Worm (Caenorhabditis elegans) whole organism, L2 larva: ENCODE data around the gene csr-1.

ENCODE experiments used
- C34F6.9 ChIP-seq: fragments of 150-350 bp; optimal IDR thresholded peaks from 2 replicates; lab custom pipeline; 2014; ENCODE audit warnings: missing biosample characterization, missing genetic modification characterization
- F13H6.1 ChIP-seq: sonication (generic microtip); optimal IDR thresholded peaks from 2 replicates; lab custom pipeline; 2016; ENCODE audit warnings: missing genetic modification characterization, missing compliant biosample characterization
- R02D3.7 ChIP-seq: fragments of 150-350 bp; optimal IDR thresholded peaks from 2 replicates; lab custom pipeline; 2014; ENCODE audit warnings: missing biosample characterization, missing genetic modification characterization
- Y55F3AM.14 ChIP-seq: fragments of 200-800 bp; sonication (Bioruptor generic); optimal IDR thresholded peaks from 2 replicates; lab custom pipeline; 2018; ENCODE audit warnings: mild to moderate bottlenecking, missing genetic modification characterization, missing compliant biosample characterization
- ZK546.5 ChIP-seq: sonication (generic microtip); optimal IDR thresholded peaks from 2 replicates; lab custom pipeline; 2017; ENCODE audit warnings: missing biosample characterization, missing genetic modification characterization
- aly-2 ChIP-seq: fragments of 150-350 bp; optimal IDR thresholded peaks from 2 replicates; lab custom pipeline; 2014; ENCODE audit warnings: missing biosample characterization, missing genetic modification characterization
- ama-1 ChIP-seq: fragments of 150-350 bp; optimal IDR thresholded peaks from 2 replicates; lab custom pipeline; 2018; ENCODE audit warnings: inconsistent platforms
- blmp-1 ChIP-seq: sonication (generic microtip); optimal IDR thresholded peaks from 2 replicates; lab custom pipeline; 2017; ENCODE audit warnings: missing genetic modification characterization, mild to moderate bottlenecking, missing compliant biosample characterization, antibody characterized with exemption, moderate library complexity; ENCODE audit not compliant: insufficient read depth
- ceh-16 ChIP-seq: fragments of 150-350 bp; optimal IDR thresholded peaks from 2 replicates; lab custom pipeline; 2014; ENCODE audit warnings: missing biosample characterization, missing genetic modification characterization
- ceh-82 ChIP-seq: fragments of 150-350 bp; optimal IDR thresholded peaks from 2 replicates; lab custom pipeline; 2014; ENCODE audit warnings: missing biosample characterization, missing genetic modification characterization
- crh-2 ChIP-seq: sonication (generic microtip); optimal IDR thresholded peaks from 2 replicates; lab custom pipeline; 2017; ENCODE audit warnings: missing biosample characterization, missing genetic modification characterization
- egl-27 ChIP-seq: sonication (generic microtip); optimal IDR thresholded peaks from 3 replicates; lab custom pipeline; 2017; ENCODE audit warnings: missing biosample characterization, missing genetic modification reagents, missing genetic modification characterization
- elt-1 ChIP-seq: fragments of 150-350 bp; optimal IDR thresholded peaks from 2 replicates; lab custom pipeline; 2014; ENCODE audit warnings: missing biosample characterization, missing genetic modification characterization
- elt-3 ChIP-seq: sonication (generic microtip); optimal IDR thresholded peaks from 2 replicates; lab custom pipeline; 2017; ENCODE audit warnings: missing biosample characterization, missing genetic modification characterization
- fos-1 ChIP-seq: fragments of 150-350 bp; optimal IDR thresholded peaks from 2 replicates; lab custom pipeline; 2014; ENCODE audit warnings: missing biosample characterization, missing genetic modification characterization
- gmeb-1 ChIP-seq: fragments of 150-350 bp; optimal IDR thresholded peaks from 2 replicates; lab custom pipeline; 2014; ENCODE audit warnings: missing biosample characterization, missing genetic modification characterization
- lin-13 ChIP-seq: fragments of 150-350 bp; optimal IDR thresholded peaks from 2 replicates; lab custom pipeline; 2014; ENCODE audit warnings: missing biosample characterization, missing genetic modification reagents, missing genetic modification characterization
- lin-39 ChIP-seq: fragments of 150-350 bp; optimal IDR thresholded peaks from 2 replicates; lab custom pipeline; 2014; ENCODE audit warnings: missing biosample characterization, missing genetic modification reagents, missing genetic modification characterization
- mab-5 ChIP-seq: fragments of 150-350 bp; optimal IDR thresholded peaks from 2 replicates; lab custom pipeline; 2014; ENCODE audit warnings: missing biosample characterization, missing genetic modification characterization
- mbf-1 ChIP-seq: sonication (generic microtip); optimal IDR thresholded peaks from 2 replicates; lab custom pipeline; 2017; ENCODE audit warnings: missing biosample characterization, missing genetic modification characterization
- mdl-1 ChIP-seq, 2 experiments: fragments of 150-350 bp in 1 of 2; sonication (generic microtip) in 1 of 2; optimal IDR thresholded peaks; 2 replicates each; lab custom pipeline; 2017; ENCODE audit warnings: missing biosample characterization in 2 of 2, missing genetic modification characterization in 2 of 2
- nhr-12 ChIP-seq: fragments of 150-350 bp; optimal IDR thresholded peaks from 2 replicates; lab custom pipeline; 2014; ENCODE audit warnings: missing biosample characterization, missing genetic modification characterization
- nhr-23 ChIP-seq: fragments of 150-350 bp; optimal IDR thresholded peaks from 2 replicates; lab custom pipeline; 2014; ENCODE audit warnings: missing biosample characterization, missing genetic modification reagents, missing genetic modification characterization
- nhr-237 ChIP-seq: fragments of 150-350 bp; optimal IDR thresholded peaks from 2 replicates; lab custom pipeline; 2014; ENCODE audit warnings: missing biosample characterization, missing genetic modification characterization
- nhr-25 ChIP-seq: fragments of 150-350 bp; sonication (generic microtip); optimal IDR thresholded peaks from 3 replicates; lab custom pipeline; 2014; ENCODE audit warnings: missing biosample characterization, missing genetic modification characterization
- peb-1 ChIP-seq: fragments of 150-350 bp; optimal IDR thresholded peaks from 2 replicates; lab custom pipeline; 2014; ENCODE audit warnings: missing biosample characterization, missing genetic modification characterization
- skn-1 ChIP-seq: sonication (generic microtip); optimal IDR thresholded peaks from 2 replicates; lab custom pipeline; 2017; ENCODE audit warnings: missing biosample characterization, missing genetic modification characterization
- sma-3 ChIP-seq: sonication (generic microtip); optimal IDR thresholded peaks from 2 replicates; lab custom pipeline; 2016; ENCODE audit warnings: missing genetic modification reagents, missing genetic modification characterization, missing compliant biosample characterization
- sma-9 ChIP-seq, 2 experiments: fragments of 150-350 bp in 1 of 2; sonication (generic microtip) in 1 of 2; optimal IDR thresholded peaks; 2 replicates each; lab custom pipeline; 2014 to 2016; ENCODE audit warnings: missing genetic modification characterization in 2 of 2, mild to moderate bottlenecking in 1 of 2, missing biosample characterization in 1 of 2, missing compliant biosample characterization in 1 of 2, missing genetic modification reagents in 1 of 2, moderate library complexity in 1 of 2
- unc-39 ChIP-seq: fragments of 150-350 bp; optimal IDR thresholded peaks from 2 replicates; lab custom pipeline; 2014; ENCODE audit warnings: missing biosample characterization, missing genetic modification characterization
- unc-55 ChIP-seq: fragments of 150-350 bp; sonication (generic microtip); optimal IDR thresholded peaks from 3 replicates; lab custom pipeline; 2014; ENCODE audit warnings: missing biosample characterization, missing genetic modification reagents, missing genetic modification characterization
- unc-62 ChIP-seq: fragments of 150-350 bp; optimal IDR thresholded peaks from 2 replicates; lab custom pipeline; 2014; ENCODE audit warnings: missing biosample characterization, missing genetic modification reagents, missing genetic modification characterization
- zag-1 ChIP-seq: fragments of 150-350 bp; optimal IDR thresholded peaks from 2 replicates; lab custom pipeline; 2014; ENCODE audit warnings: missing biosample characterization, missing genetic modification characterization
- ztf-1 ChIP-seq: fragments of 200-800 bp; sonication (Bioruptor generic); conservative IDR thresholded peaks from 2 replicates; pipeline ENCODE4 v1.3.6; 2022; ENCODE audit warnings: missing genetic modification characterization, missing compliant biosample characterization
- ztf-11 ChIP-seq: sonication (generic microtip); optimal IDR thresholded peaks from 2 replicates; lab custom pipeline; 2017; ENCODE audit warnings: missing biosample characterization, missing genetic modification characterization

Gene csr-1

ce11 chrIV:7958092-7958491, 1.0 kb downstream of the csr-1 start:
- TF ChIP-seq zag-1: no peak

DNA sequence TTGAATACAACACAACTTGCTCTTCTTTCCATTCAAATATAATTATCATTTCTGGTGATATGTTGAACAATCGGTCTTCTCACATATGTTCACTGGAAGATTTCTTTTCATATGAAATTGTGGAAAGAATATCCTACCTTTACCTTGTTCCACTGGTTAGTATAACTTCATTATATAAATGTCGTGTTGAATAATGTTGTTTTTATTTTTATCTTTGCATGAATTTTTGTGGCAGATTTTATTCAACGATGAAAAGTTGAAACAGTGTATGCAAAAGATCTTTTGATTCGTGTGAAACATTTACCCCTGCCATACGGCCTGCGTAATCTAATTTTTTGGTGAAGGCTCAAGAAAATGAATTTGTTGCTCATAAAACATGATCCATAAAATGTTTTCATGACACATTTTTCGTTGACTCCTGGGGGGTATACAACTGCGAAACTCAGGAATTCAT, 4.8 kb downstream of the csr-1 start:
- TF ChIP-seq ztf-11 (no peak), elt-1 (no peak), unc-55 (GFP tag; lab: Kevin White, UChicago) (no peak), nhr-25 (no peak), nhr-12 (tag; lab: Kevin White, UChicago) (no peak), mdl-1 (tag; optimal IDR thresholded peaks at IDR 0.05; lab: Kevin White, UChicago) (no peak), ZK546.5 (tag; lab: Kevin White, UChicago) (no peak), gmeb-1 (tag; lab: Kevin White, UChicago) (no peak)
- TF ChIP-seq, all 48 proteins: peak for 0

DNA sequence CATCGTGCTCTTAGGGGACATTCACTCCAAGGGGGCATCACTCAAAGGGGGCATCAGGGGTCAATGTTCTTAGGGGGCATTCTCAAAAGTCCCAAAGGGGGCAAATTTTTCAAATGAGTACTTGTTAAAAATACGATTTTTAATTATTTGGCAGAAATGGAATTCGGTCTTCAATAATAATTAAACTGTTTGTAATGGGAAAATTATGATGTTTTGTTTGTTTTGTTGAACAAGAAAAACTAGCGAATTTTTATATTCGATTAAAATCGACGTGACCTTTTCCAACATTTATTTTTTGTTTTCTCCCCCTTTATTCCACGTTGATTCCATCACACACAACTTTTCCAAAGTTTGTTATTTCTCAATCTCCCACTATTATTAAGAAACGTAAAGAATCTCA, 9.9 kb downstream of the csr-1 start, which contains the start of gene F57H12.5:
TSS of gene F57H12.5 (plus strand) at position 301 of the 400 bp plus-strand sequence.
- no peak for TF ChIP-seq nhr-237
- no peak for TF ChIP-seq fos-1 (tag; lab: Kevin White, UChicago)
- TF ChIP-seq lin-13 (GFP tag; lab: Kevin White, UChicago): no peak
- TF ChIP-seq, all 48 proteins: peak for 0

DNA sequence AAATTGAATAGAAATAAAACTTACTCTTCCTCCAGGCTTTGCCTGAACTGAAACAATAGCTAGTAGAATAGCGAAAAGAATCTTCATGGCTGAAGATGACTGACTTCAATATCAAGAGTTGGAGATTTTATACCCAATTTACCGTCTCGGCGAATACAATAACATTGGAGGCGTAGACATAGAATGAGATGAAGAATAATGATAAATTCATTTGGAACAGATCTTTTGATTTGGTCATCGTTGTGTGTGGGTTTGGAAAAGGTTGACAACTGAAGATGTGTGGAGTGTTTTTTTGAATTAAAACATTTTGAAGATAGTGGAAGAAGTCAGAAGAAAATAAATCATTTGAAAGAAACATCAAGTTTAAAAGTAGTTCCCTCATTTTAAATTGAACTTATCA, 19.1 kb downstream of the csr-1 start, which contains the start of gene F57H12.6:
TSS of gene F57H12.6 (minus strand) at position 101 of the 400 bp plus-strand sequence.
- TF ChIP-seq mdl-1 (tag; optimal IDR thresholded peaks at IDR 0.05; lab: Kevin White, UChicago) (no peak), peb-1 (tag; lab: Kevin White, UChicago) (no peak), ceh-16 (tag; lab: Kevin White, UChicago) (no peak), unc-39 (tag; lab: Kevin White, UChicago) (no peak), unc-55 (GFP tag; lab: Kevin White, UChicago) (no peak), R02D3.7 (no peak), ceh-82 (no peak), sma-9 (GFP tag; optimal IDR thresholded peaks at IDR 0.05; lab: Kevin White, UChicago) (no peak), sma-9 (tag; optimal IDR thresholded peaks at IDR 0.05; lab: Kevin White, UChicago) (no peak), ZK546.5 (tag; lab: Kevin White, UChicago) (no peak), sma-3 (no peak)

- no peak for TF ChIP-seq mdl-1 (tag; optimal IDR thresholded peaks at IDR 0.05; lab: Kevin White, UChicago)
- TF ChIP-seq lin-39: no peak
- no peak for TF ChIP-seq elt-1
- TF ChIP-seq skn-1 (tag; lab: Kevin White, UChicago): no peak
- no peak for TF ChIP-seq unc-55 (GFP tag; lab: Kevin White, UChicago)
- no peak for TF ChIP-seq mbf-1 (tag; lab: Kevin White, UChicago)
- no peak for TF ChIP-seq ama-1
- peak; percentile 78 for TF ChIP-seq blmp-1 (tag; lab: Kevin White, UChicago)
- no peak for TF ChIP-seq gmeb-1 (tag; lab: Kevin White, UChicago)
- no peak for TF ChIP-seq unc-62 (GFP tag; lab: Kevin White, UChicago)
- TF ChIP-seq Y55F3AM.14 (GFP tag; lab: Kevin White, UChicago): no peak
- TF ChIP-seq nhr-25: peak; percentile 41
- TF ChIP-seq nhr-12 (tag; lab: Kevin White, UChicago): no peak
- TF ChIP-seq crh-2 (tag; lab: Kevin White, UChicago): no peak
- no peak for TF ChIP-seq elt-3
- TF ChIP-seq C34F6.9 (tag; lab: Kevin White, UChicago): no peak
These were observed 20.4 kb downstream of the csr-1 start, which contains the start of gene ora-1 for ce11 chrIV:7977452-7977940. Gene ora-1 (plus strand): TSS chrIV:7977890.

DNA sequence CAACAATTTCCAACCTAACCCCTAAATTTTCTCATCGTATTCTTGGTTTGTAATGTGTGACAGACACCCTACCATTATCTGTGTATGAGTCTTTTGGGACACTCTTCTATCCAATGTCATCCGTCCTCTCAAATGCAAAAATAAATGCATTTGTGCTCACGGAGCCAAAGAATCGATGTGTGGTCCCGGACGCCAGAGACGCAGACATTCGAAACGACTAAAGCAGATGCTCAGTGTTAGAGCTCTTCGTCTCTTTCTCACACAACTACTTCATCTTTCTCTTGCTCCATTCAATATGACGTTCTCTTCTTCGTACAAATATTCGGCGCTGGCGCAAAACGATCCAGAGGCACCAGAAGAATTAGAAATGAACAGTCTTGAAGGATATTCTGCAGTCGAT, 22.5 kb downstream of the csr-1 start, which contains the start of gene unc-24:
TSS of gene unc-24 (plus strand) at position 283 of the 400 bp plus-strand sequence.
- TF ChIP-seq aly-2 (tag; lab: Kevin White, UChicago) (no peak), nhr-12 (tag; lab: Kevin White, UChicago) (no peak), peb-1 (tag; lab: Kevin White, UChicago) (no peak), crh-2 (tag; lab: Kevin White, UChicago) (peak; percentile 13), lin-13 (GFP tag; lab: Kevin White, UChicago) (no peak), F13H6.1 (tag; lab: Kevin White, UChicago) (no peak), nhr-25 (no peak), nhr-237 (no peak), egl-27 (no peak), unc-55 (GFP tag; lab: Kevin White, UChicago) (peak; percentile 73), zag-1 (peak; percentile 17), sma-3 (no peak), nhr-23 (tag; lab: Kevin White, UChicago) (no peak), unc-62 (GFP tag; lab: Kevin White, UChicago) (no peak), ztf-1 (GFP tag; lab: Robert Waterston, UW) (no peak), R02D3.7 (no peak), ZK546.5 (tag; lab: Kevin White, UChicago) (no peak), ztf-11 (no peak), C34F6.9 (tag; lab: Kevin White, UChicago) (peak; percentile 48), sma-9 (GFP tag; optimal IDR thresholded peaks at IDR 0.05; lab: Kevin White, UChicago) (peak; percentile 16), sma-9 (tag; optimal IDR thresholded peaks at IDR 0.05; lab: Kevin White, UChicago) (no peak), ama-1 (no peak), ceh-16 (tag; lab: Kevin White, UChicago) (no peak), mdl-1 (tag; optimal IDR thresholded peaks at IDR 0.05; lab: Kevin White, UChicago) (no peak), mab-5 (tag; lab: Kevin White, UChicago) (peak; percentile 42)
- TF ChIP-seq, all 48 proteins: peak for 6
